Fruit fly (Drosophila melanogaster): ENCODE measurements around the gene CG32219.

CG32219 gene

DNA sequence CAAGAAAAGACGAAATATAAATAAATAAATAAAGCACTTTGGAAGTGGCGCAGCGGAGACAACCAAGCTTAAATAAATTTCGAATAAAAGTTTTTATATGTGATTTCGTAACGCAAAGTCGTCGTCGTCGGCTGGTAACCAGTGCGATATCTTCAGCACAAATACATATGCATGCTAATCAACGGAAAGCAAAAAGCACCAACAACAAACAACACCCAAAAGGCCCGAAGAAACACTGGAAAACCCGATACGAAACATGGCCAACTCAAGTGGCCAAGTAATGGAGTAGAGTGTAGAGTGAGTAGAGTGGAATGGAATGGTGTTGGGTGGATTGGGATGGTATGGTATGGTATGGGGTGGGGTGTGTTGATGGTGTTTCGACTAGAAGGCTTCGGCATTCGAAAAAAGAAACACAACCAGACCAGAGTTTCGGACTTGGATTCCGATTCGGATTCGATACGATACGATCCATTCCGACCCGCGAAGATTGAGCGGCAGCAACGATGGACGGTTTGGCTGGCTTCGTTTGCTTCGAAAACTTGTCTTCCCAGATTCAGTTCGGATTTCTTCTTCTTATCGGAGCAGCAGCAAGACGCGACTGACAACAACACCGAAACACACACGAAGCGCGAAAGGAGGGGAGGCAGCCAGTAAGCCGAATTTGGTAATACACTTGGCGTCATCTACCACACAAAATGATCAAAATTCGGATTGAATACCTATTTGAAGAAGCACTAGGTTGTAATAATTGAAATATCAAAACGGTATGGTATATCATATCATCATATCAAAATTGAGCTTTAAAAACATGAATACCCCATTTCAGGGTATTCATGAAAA is 48.2 kb downstream of the CG32219 start (continued):
- TF ChIP-seq maf-S (GFP tag; optimal IDR thresholded peaks at IDR 0.05) (peak; percentile 96), CG9215 (GFP tag; IDR thresholded peaks at IDR 0.05) (peak; percentile 82), CG13624 (GFP tag; optimal IDR thresholded peaks at IDR 0.05) (peak; percentile 97), CG17802 (tag; optimal IDR thresholded peaks at IDR 0.05) (peak; percentile 65), CG1233 (GFP tag; optimal IDR thresholded peaks at IDR 0.05) (peak; percentile 91), zfh1 (GFP tag; IDR thresholded peaks at IDR 0.05) (peak; percentile 89), Hr39 (optimal IDR thresholded peaks at IDR 0.05) (no peak), so (GFP tag; IDR thresholded peaks at IDR 0.05) (peak; percentile 96), psq (GFP tag; optimal IDR thresholded peaks at IDR 0.05) (peak; percentile 84), hbn (GFP tag; IDR thresholded peaks at IDR 0.05; ENCODE audit: partially characterized antibody) (no peak), mirr (GFP tag; optimal IDR thresholded peaks at IDR 0.05) (peak; percentile 76), CG33213 (GFP tag; optimal IDR thresholded peaks at IDR 0.05) (peak; percentile 92), Adf1 (GFP tag; IDR thresholded peaks at IDR 0.05) (peak; percentile 78), CG14050 (GFP tag; IDR thresholded peaks at IDR 0.05) (peak; percentile 93), CG6272 (GFP tag; IDR thresholded peaks at IDR 0.05) (peak; percentile 84), CG17568 (GFP tag; optimal IDR thresholded peaks at IDR 0.05) (peak; percentile 85), Mad (GFP tag; optimal IDR thresholded peaks at IDR 0.05) (peak; percentile 93), wor (GFP tag; IDR thresholded peaks at IDR 0.05) (peak; percentile 89), vnd (GFP tag; IDR thresholded peaks at IDR 0.05; ENCODE audit: partially characterized antibody) (0 out of 3 replicates have a peak, but pooled peaks have one; percentile 38), nau (GFP tag; optimal IDR thresholded peaks at IDR 0.05) (peak; percentile 54), CG10959 (GFP tag; IDR thresholded peaks at IDR 0.05) (no peak)

DNA sequence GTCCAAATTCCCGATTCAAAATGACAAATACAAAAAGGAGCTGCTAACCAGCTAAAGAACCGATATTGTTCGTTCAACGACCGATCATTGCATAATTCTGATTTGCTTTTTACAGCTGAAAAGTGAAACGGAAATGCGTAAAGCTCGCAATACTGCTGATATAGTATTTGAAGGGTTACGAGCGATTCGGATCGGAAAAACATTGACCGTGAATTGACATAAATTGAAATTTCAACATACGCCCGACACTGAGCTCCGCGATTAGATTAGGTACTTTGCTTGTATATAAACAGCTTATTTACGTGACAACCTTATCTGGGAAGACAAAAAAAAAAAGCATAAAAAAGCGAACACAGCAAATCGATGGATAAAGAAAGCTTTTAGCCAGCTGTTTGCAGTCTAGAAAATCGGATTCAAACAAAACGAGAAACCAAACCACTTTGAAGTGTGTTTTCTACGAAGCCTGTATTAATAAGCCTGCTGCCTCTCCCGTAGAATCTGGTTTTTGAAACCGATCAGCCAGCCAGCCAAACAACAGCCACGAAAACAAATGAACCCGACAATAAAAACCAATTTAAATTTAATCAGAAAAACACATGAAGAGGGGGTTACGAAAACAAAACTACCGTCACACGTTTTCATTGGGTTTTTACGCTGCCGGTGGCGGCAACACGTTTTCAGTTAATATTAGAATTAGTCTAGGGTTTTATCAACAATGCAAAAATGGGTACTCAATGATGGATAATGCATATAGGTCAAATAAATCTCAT is 49.3 kb downstream of the CG32219 start:
- no peak for TF ChIP-seq Dp (GFP tag; optimal IDR thresholded peaks at IDR 0.05)
- no peak for TF ChIP-seq pan (optimal IDR thresholded peaks at IDR 0.05)
- TF ChIP-seq pan (GFP tag; optimal IDR thresholded peaks at IDR 0.05 in 1 of 2, IDR thresholded peaks at IDR 0.05 in 1 of 2) = no peak
- peak in 1 of 2 experiments; percentile 96 for TF ChIP-seq Pdp1 (GFP tag; optimal IDR thresholded peaks at IDR 0.05)
- TF ChIP-seq CG4820 (GFP tag; optimal IDR thresholded peaks at IDR 0.05) = no peak
- no peak for TF ChIP-seq CG30020 (tag; optimal IDR thresholded peaks at IDR 0.05)
- peak; percentile 30 for TF ChIP-seq Deaf1 (tag; optimal IDR thresholded peaks at IDR 0.05)
- no peak for TF ChIP-seq ro (GFP tag; IDR thresholded peaks at IDR 0.05)
- no peak for TF ChIP-seq CG17186 (GFP tag; optimal IDR thresholded peaks at IDR 0.05)
- no peak for TF ChIP-seq CG8388 (GFP tag; optimal IDR thresholded peaks at IDR 0.05)
- no peak for TF ChIP-seq CG12104 (GFP tag; optimal IDR thresholded peaks at IDR 0.05)
- no peak for TF ChIP-seq CG34224 (GFP tag; IDR thresholded peaks at IDR 0.05; ENCODE audit: partially characterized antibody)
- TF ChIP-seq oc (tag; optimal IDR thresholded peaks at IDR 0.05) = peak; percentile 47
- TF ChIP-seq Lpt (GFP tag; optimal IDR thresholded peaks at IDR 0.05) = no peak
- no peak for TF ChIP-seq CG30403 (GFP tag; optimal IDR thresholded peaks at IDR 0.05)
- no peak for TF ChIP-seq C15 (GFP tag; IDR thresholded peaks at IDR 0.05)
- TF ChIP-seq CG13894 (tag; optimal IDR thresholded peaks at IDR 0.05) = peak; percentile 50
- TF ChIP-seq salm (tag; optimal IDR thresholded peaks at IDR 0.05) = no peak
- TF ChIP-seq Med (GFP tag) = peak; percentile 39
- TF ChIP-seq Fer1 (GFP tag; optimal IDR thresholded peaks at IDR 0.05) = peak; percentile 16
- TF ChIP-seq CG34376 (GFP tag; optimal IDR thresholded peaks at IDR 0.05) = peak; percentile 84
- peak; percentile 82 for TF ChIP-seq cwo (GFP tag; optimal IDR thresholded peaks at IDR 0.05)
- no peak for TF ChIP-seq Bdp1 (GFP tag; optimal IDR thresholded peaks at IDR 0.05)
- TF ChIP-seq otp (GFP tag; IDR thresholded peaks at IDR 0.05) = no peak
- peak; percentile 90 for TF ChIP-seq mirr (GFP tag; optimal IDR thresholded peaks at IDR 0.05)
- TF ChIP-seq GATAe (GFP tag; conservative IDR thresholded peaks at IDR 0.05) = peak; percentile 32; the same call in 1 of the 2 replicates
- no peak for TF ChIP-seq Camta (GFP tag; optimal IDR thresholded peaks at IDR 0.05)
- TF ChIP-seq CG17829 (tag; optimal IDR thresholded peaks at IDR 0.05) = no peak

All from whole organism, embryonic.